Worm (Caenorhabditis elegans) whole organism, midembryonic: ENCODE measurements around the gene C35D6.4.
A peak's percentile ranks its signal among the peaks of the same experiment; 100 is the strongest.

ENCODE experiments used
- cog-1 ChIP-seq: sonication (generic microtip); optimal IDR thresholded peaks from 2 replicates; lab custom pipeline; 2016; ENCODE audit warnings: missing genetic modification characterization, missing compliant biosample characterization
- klf-2 ChIP-seq: fragments of 200-800 bp; sonication (Bioruptor generic); conservative IDR thresholded peaks from 2 replicates; pipeline ENCODE4 v1.3.6; 2022; ENCODE audit warnings: missing genetic modification reagents, missing genetic modification characterization, missing compliant biosample characterization
- ref-1 ChIP-seq: fragments of 200-800 bp; sonication (Bioruptor generic); conservative IDR thresholded peaks from 2 replicates; pipeline ENCODE4 v1.3.6; 2022; ENCODE audit warnings: missing genetic modification reagents, missing genetic modification characterization, missing compliant biosample characterization
- tab-1 ChIP-seq: fragments of 200-800 bp; sonication (Bioruptor generic); IDR thresholded peaks from 2 replicates; pipeline ENCODE4 v1.3.6; 2022; ENCODE audit warnings: missing genetic modification characterization, missing compliant biosample characterization

DNA sequence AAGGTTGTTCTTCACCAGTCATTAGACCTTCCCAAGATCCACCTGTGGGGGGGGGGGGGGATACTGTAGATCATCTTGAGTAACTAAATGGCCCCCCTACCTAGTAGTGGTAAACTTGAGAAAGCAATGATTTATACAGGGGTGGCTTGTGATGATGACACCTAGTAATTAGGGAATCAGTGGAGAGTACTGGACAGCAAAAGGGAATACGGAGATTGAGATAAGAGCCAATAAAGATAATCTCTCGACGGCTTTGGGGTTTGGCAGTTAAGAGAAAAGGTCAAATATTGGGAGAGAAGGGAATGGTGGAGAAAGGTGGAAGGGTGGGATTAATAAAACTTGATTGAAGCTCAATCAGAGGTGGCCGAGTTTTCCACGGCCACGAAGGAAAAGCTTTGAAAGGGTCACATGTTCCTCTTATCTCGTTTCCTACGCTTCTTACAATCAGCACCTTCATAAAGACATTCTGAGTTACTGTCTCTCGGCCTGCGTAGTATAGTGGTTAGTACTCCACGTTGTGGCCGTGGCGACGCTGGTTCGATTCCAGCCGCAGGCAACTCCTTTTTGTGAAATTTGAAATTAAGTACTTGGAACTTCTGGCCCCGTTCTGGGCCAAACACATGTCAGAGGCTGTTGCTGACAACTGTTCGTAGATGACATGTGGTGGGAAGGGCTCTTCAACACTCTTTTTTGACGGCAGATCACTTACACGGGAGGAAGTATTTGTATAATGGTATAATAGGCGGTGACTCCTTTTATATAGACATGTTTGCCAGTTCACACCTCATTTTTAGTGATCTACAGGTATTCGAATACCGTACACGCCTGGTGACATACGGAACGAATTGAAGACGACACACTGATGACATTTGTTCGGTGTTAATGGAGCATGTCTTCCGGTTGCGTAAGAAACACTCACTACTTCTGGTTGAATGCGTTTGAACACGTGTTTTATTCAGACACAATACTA lies 49.9 kb downstream of the C35D6.4 start:
- TF ChIP-seq tab-1 (peak; percentile 77), cog-1 (tag; lab: Kevin White, UChicago) (peak; percentile 32), ref-1 (0 out of 2 replicates have a peak, but pooled peaks have one; percentile 45), klf-2 (GFP tag; lab: Robert Waterston, UW) (no peak)
